Fruit fly (Drosophila melanogaster) whole organism, embryonic: ENCODE results near the gene msb1l.
A peak's percentile ranks its signal among the peaks of the same experiment; 100 is the strongest.

Experiments
- ATbp ChIP-seq: fragments of 200-800 bp; sonication (Bioruptor generic); optimal IDR thresholded peaks from 2 replicates; lab custom pipeline; 2017; ENCODE audit warnings: missing biosample characterization, mild to moderate bottlenecking, missing genetic modification characterization, missing genetic modification reagents
- CG12219 ChIP-seq: fragments of 200-800 bp; sonication (Bioruptor generic); optimal IDR thresholded peaks from 3 replicates; lab custom pipeline; 2018; ENCODE audit warnings: missing biosample characterization, mild to moderate bottlenecking, missing genetic modification characterization
- CG12236 ChIP-seq: fragments of 200-800 bp; sonication (Bioruptor generic); optimal IDR thresholded peaks from 2 replicates; lab custom pipeline; 2016; ENCODE audit warnings: missing biosample characterization, missing genetic modification characterization
- CG13624 ChIP-seq: fragments of 200-800 bp; sonication (Bioruptor generic); optimal IDR thresholded peaks from 2 replicates; lab custom pipeline; 2016; ENCODE audit warnings: missing biosample characterization, missing genetic modification characterization
- CG13775 ChIP-seq: fragments of 200-800 bp; sonication (Bioruptor generic); optimal IDR thresholded peaks from 3 replicates; lab custom pipeline; 2017; ENCODE audit warnings: missing biosample characterization, mild to moderate bottlenecking, missing genetic modification characterization
- CG15269 ChIP-seq: fragments of 200-800 bp; sonication (Bioruptor generic); optimal IDR thresholded peaks from 2 replicates; lab custom pipeline; 2018; ENCODE audit warnings: missing biosample characterization, mild to moderate bottlenecking, missing genetic modification characterization, moderate library complexity
- CG17385 ChIP-seq: fragments of 200-800 bp; sonication (Bioruptor generic); optimal IDR thresholded peaks from 3 replicates; lab custom pipeline; 2018; ENCODE audit warnings: missing biosample characterization, mild to moderate bottlenecking, missing genetic modification characterization
- CG17802 ChIP-seq: fragments of 200-800 bp; sonication (Bioruptor generic); optimal IDR thresholded peaks from 2 replicates; lab custom pipeline; 2018; ENCODE audit warnings: missing biosample characterization, mild to moderate bottlenecking, missing genetic modification characterization, moderate library complexity
- CG2202 ChIP-seq: fragments of 200-800 bp; sonication (Bioruptor generic); optimal IDR thresholded peaks from 2 replicates; lab custom pipeline; 2018; ENCODE audit warnings: missing biosample characterization, mild to moderate bottlenecking, missing genetic modification characterization
- CG2712 ChIP-seq: fragments of 200-800 bp; optimal IDR thresholded peaks from 3 replicates; lab custom pipeline; 2019; ENCODE audit warnings: missing biosample characterization, mild to moderate bottlenecking, missing genetic modification characterization, moderate library complexity
- CG30020 ChIP-seq: fragments of 200-800 bp; optimal IDR thresholded peaks from 2 replicates; lab custom pipeline; 2019; ENCODE audit warnings: missing biosample characterization, mild to moderate bottlenecking, missing genetic modification characterization, moderate library complexity
- CG32532 ChIP-seq: fragments of 200-800 bp; sonication (Bioruptor generic); IDR thresholded peaks from 2 replicates; pipeline ENCODE4 v1.3.6; 2022; ENCODE audit warnings: missing biosample characterization, missing genetic modification characterization
- CG42726 ChIP-seq: fragments of 200-800 bp; sonication (Bioruptor generic); IDR thresholded peaks from 2 replicates; pipeline ENCODE4 v1.3.6; 2022; ENCODE audit warnings: missing biosample characterization, missing genetic modification characterization; ENCODE audit not compliant: partially characterized antibody
- CG5245 ChIP-seq: fragments of 200-800 bp; sonication (Bioruptor generic); optimal IDR thresholded peaks from 3 replicates; lab custom pipeline; 2016; ENCODE audit warnings: missing biosample characterization, missing genetic modification characterization
- CG5953 ChIP-seq: fragments of 200-800 bp; sonication (Bioruptor generic); IDR thresholded peaks from 2 replicates; pipeline ENCODE4 v1.3.6; 2022; ENCODE audit warnings: missing biosample characterization, missing genetic modification characterization
- CG6683 ChIP-seq: fragments of 200-800 bp; sonication (Bioruptor generic); optimal IDR thresholded peaks from 2 replicates; lab custom pipeline; 2017; ENCODE audit warnings: missing biosample characterization, mild to moderate bottlenecking, missing genetic modification characterization, missing genetic modification reagents
- CG8388 ChIP-seq: fragments of 200-800 bp; sonication (Bioruptor generic); optimal IDR thresholded peaks from 2 replicates; lab custom pipeline; 2019; ENCODE audit warnings: missing biosample characterization, mild to moderate bottlenecking, missing genetic modification characterization, moderate library complexity
- CG9797 ChIP-seq: fragments of 200-800 bp; sonication (Bioruptor generic); optimal IDR thresholded peaks from 3 replicates; lab custom pipeline; 2018; ENCODE audit warnings: missing biosample characterization, mild to moderate bottlenecking, missing genetic modification characterization
- Camta ChIP-seq: fragments of 200-800 bp; sonication (Bioruptor generic); optimal IDR thresholded peaks from 2 replicates; lab custom pipeline; 2016; ENCODE audit warnings: missing biosample characterization, missing genetic modification characterization
- D ChIP-seq, 2 experiments: fragments of 200-800 bp in 1 of 2; fragments of >200 bp in 1 of 2; sonication (Bioruptor generic) in 1 of 2; optimal IDR thresholded peaks; 2 replicates in 1 of 2; 3 replicates in 1 of 2; lab custom pipeline; 2017; ENCODE audit warnings: mild to moderate bottlenecking in 1 of 2, missing biosample characterization in 1 of 2, missing genetic modification characterization in 1 of 2, missing genetic modification reagents in 1 of 2
- Drgx ChIP-seq: fragments of 200-800 bp; sonication (Bioruptor generic); IDR thresholded peaks from 2 replicates; pipeline ENCODE4 v1.3.6; 2022; ENCODE audit warnings: missing biosample characterization, missing genetic modification characterization
- Hr51 ChIP-seq, 2 experiments: fragments of 200-800 bp; sonication (Bioruptor generic); optimal IDR thresholded peaks; 2 replicates in 1 of 2; 3 replicates in 1 of 2; lab custom pipeline; 2016 to 2018; ENCODE audit warnings: missing biosample characterization in 2 of 2, missing genetic modification characterization in 2 of 2, mild to moderate bottlenecking in 1 of 2, moderate library complexity in 1 of 2
- Lpt ChIP-seq: fragments of >200 bp; optimal IDR thresholded peaks from 2 replicates; lab custom pipeline; 2018; ENCODE audit warnings: missing biosample characterization, missing genetic modification characterization
- Pdp1 ChIP-seq, 2 experiments: fragments of 200-800 bp; sonication (Bioruptor generic); optimal IDR thresholded peaks; 3 replicates each; lab custom pipeline; 2016; ENCODE audit warnings: missing biosample characterization in 2 of 2, missing genetic modification characterization in 2 of 2, mild to moderate bottlenecking in 1 of 2, moderate library complexity in 1 of 2
- Six4 ChIP-seq: fragments of 200-800 bp; sonication (Bioruptor generic); optimal IDR thresholded peaks from 2 replicates; lab custom pipeline; 2016; ENCODE audit warnings: missing biosample characterization, missing genetic modification characterization
- Sox102F ChIP-seq: fragments of 200-800 bp; sonication (Bioruptor generic); optimal IDR thresholded peaks from 2 replicates; lab custom pipeline; 2018; ENCODE audit warnings: missing biosample characterization, mild to moderate bottlenecking, missing genetic modification characterization, moderate library complexity
- Sry-β ChIP-seq: fragments of 200-800 bp; sonication (Bioruptor generic); optimal IDR thresholded peaks from 2 replicates; lab custom pipeline; 2018; ENCODE audit warnings: missing biosample characterization, mild to moderate bottlenecking, missing genetic modification characterization, moderate library complexity
- Stat92E ChIP-seq, 3 experiments: fragments of >200 bp in 2 of 3; fragments of 200-800 bp in 1 of 3; sonication (Bioruptor generic) in 1 of 3; optimal IDR thresholded peaks; 2 replicates each; lab custom pipeline; 2017 to 2019; ENCODE audit warnings: missing biosample characterization in 3 of 3, missing genetic modification characterization in 3 of 3, mild to moderate bottlenecking in 1 of 3, moderate library complexity in 1 of 3
- bowl ChIP-seq: fragments of 200-800 bp; sonication (Bioruptor generic); IDR thresholded peaks from 2 replicates; pipeline ENCODE4 v1.3.6; 2022; ENCODE audit warnings: missing biosample characterization, missing genetic modification characterization
- chif ChIP-seq, 2 experiments: fragments of 200-800 bp; sonication (Bioruptor generic); optimal IDR thresholded peaks; 3 replicates each; lab custom pipeline; 2016; ENCODE audit warnings: missing biosample characterization in 2 of 2, missing genetic modification characterization in 2 of 2
- chn ChIP-seq: fragments of 200-800 bp; sonication (Bioruptor generic); optimal IDR thresholded peaks from 2 replicates; lab custom pipeline; 2016; ENCODE audit warnings: missing biosample characterization, missing genetic modification characterization
- dmrt99B ChIP-seq: fragments of 200-800 bp; sonication (Bioruptor generic); optimal IDR thresholded peaks from 2 replicates; lab custom pipeline; 2018; ENCODE audit warnings: missing biosample characterization, mild to moderate bottlenecking, missing genetic modification characterization, moderate library complexity
- ewg ChIP-seq: fragments of 200-800 bp; sonication (Bioruptor generic); optimal IDR thresholded peaks from 3 replicates; lab custom pipeline; 2017; ENCODE audit warnings: mild to moderate bottlenecking, missing biosample characterization, missing genetic modification reagents, missing genetic modification characterization
- gcm ChIP-seq: fragments of 200-800 bp; sonication (Bioruptor generic); optimal IDR thresholded peaks from 2 replicates; lab custom pipeline; 2019; ENCODE audit warnings: missing biosample characterization, mild to moderate bottlenecking, missing genetic modification characterization, moderate library complexity
- jigr1 ChIP-seq: fragments of 200-800 bp; sonication (Bioruptor generic); IDR thresholded peaks from 3 replicates; pipeline ENCODE4 v1.3.6; 2022; ENCODE audit warnings: missing biosample characterization, missing genetic modification characterization
- jumu ChIP-seq: fragments of 200-800 bp; sonication (Bioruptor generic); optimal IDR thresholded peaks from 3 replicates; lab custom pipeline; 2016; ENCODE audit warnings: missing biosample characterization, missing genetic modification characterization
- ken ChIP-seq: fragments of 200-800 bp; sonication (Bioruptor generic); IDR thresholded peaks from 3 replicates; pipeline ENCODE4 v1.3.6; 2022; ENCODE audit warnings: missing biosample characterization, missing genetic modification characterization
- knrl ChIP-seq: fragments of 200-800 bp; sonication (Bioruptor generic); IDR thresholded peaks from 3 replicates; pipeline ENCODE4 v1.3.6; 2022; ENCODE audit warnings: missing biosample characterization, missing genetic modification characterization; ENCODE audit not compliant: partially characterized antibody
- lbe ChIP-seq: fragments of 200-800 bp; sonication (Bioruptor generic); optimal IDR thresholded peaks from 2 replicates; lab custom pipeline; 2016; ENCODE audit warnings: missing biosample characterization, mild to moderate bottlenecking, missing genetic modification characterization
- lilli ChIP-seq: fragments of 200-800 bp; sonication (Bioruptor generic); optimal IDR thresholded peaks from 3 replicates; lab custom pipeline; 2016; ENCODE audit warnings: missing biosample characterization, missing genetic modification characterization
- oc ChIP-seq: fragments of 200-800 bp; sonication (Bioruptor generic); optimal IDR thresholded peaks from 2 replicates; lab custom pipeline; 2018; ENCODE audit warnings: missing biosample characterization, mild to moderate bottlenecking, missing genetic modification characterization, moderate library complexity
- onecut ChIP-seq: fragments of 200-800 bp; sonication (Bioruptor generic); IDR thresholded peaks from 2 replicates; pipeline ENCODE4 v1.3.6; 2022; ENCODE audit warnings: missing biosample characterization, missing genetic modification characterization
- pho ChIP-seq: fragments of 200-800 bp; sonication (Bioruptor generic); optimal IDR thresholded peaks from 2 replicates; lab custom pipeline; 2016; ENCODE audit warnings: missing biosample characterization, missing genetic modification characterization
- sqz ChIP-seq: fragments of 200-800 bp; sonication (Bioruptor generic); optimal IDR thresholded peaks from 3 replicates; lab custom pipeline; 2018; ENCODE audit warnings: missing biosample characterization, mild to moderate bottlenecking, missing genetic modification characterization
- sug ChIP-seq: fragments of 200-800 bp; optimal IDR thresholded peaks from 2 replicates; lab custom pipeline; 2019; ENCODE audit warnings: missing biosample characterization, mild to moderate bottlenecking, missing genetic modification characterization, moderate library complexity
- trem ChIP-seq: fragments of 200-800 bp; optimal IDR thresholded peaks from 3 replicates; lab custom pipeline; 2019; ENCODE audit warnings: missing biosample characterization, mild to moderate bottlenecking, missing genetic modification characterization, moderate library complexity
- zf30C ChIP-seq: fragments of 200-800 bp; sonication (Bioruptor generic); optimal IDR thresholded peaks from 3 replicates; lab custom pipeline; 2018; ENCODE audit warnings: missing biosample characterization, mild to moderate bottlenecking, missing genetic modification characterization
- zfh1 ChIP-seq: fragments of 200-800 bp; sonication (Bioruptor generic); IDR thresholded peaks from 3 replicates; pipeline ENCODE4 v1.3.6; 2022; ENCODE audit warnings: missing biosample characterization, missing genetic modification characterization

The msb1l gene

DNA sequence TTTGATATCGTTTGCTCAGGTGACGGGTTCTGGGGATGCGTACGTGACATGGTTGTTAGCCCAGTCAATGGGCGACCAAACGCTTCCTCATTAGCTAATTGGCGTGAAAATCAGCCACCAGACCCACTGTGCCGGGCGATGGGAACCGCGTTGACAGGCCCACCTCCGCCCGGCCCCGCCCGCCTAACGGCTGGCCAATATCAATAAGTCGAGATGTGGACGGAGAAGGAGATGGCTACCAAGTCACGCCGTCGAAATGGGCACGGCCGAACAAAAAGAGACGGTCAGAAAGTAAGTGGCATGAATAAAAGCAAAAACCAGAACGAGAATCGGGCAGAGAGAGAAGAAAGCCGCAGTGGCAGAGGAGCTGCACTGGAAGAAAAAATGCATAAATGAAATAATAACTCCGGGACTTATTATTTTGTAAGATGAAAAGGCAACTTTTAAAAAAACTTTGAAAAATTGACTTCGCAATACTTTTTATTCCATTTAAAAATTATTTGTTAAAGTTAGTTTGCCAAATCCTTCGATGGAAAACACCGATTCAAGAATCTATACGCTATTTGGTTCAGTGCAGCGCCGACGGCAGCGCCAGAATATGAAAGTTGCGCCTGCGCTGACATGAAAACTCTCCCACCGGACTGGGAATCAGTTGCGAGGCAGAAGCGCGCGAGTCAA, 39.6 kb upstream of the msb1l start, which contains the start of gene CG13082 (continued):
- TF ChIP-seq CG17802 (tag; lab: Kevin White, UChicago) (peak; percentile 30), CG5245 (GFP tag; lab: Kevin White, UChicago) (peak; percentile 36), Pdp1 (GFP tag; optimal IDR thresholded peaks at IDR 0.05; lab: Kevin White, UChicago) (peak; percentile 13 to 23), knrl (no peak), Sry-β (GFP tag; lab: Kevin White, UChicago) (peak; percentile 1), oc (tag; lab: Kevin White, UChicago) (peak; percentile 50), zf30C (GFP tag; lab: Kevin White, UChicago) (peak; percentile 75), D (optimal IDR thresholded peaks at IDR 0.05; lab: Kevin White, UChicago) (no peak), D (GFP tag; optimal IDR thresholded peaks at IDR 0.05; lab: Kevin White, UChicago) (peak; percentile 75), CG15269 (tag; lab: Kevin White, UChicago) (no peak), Stat92E (GFP tag; optimal IDR thresholded peaks at IDR 0.05; lab: Kevin White, UChicago) (peak in 1 of 3 experiments; percentile 65), zfh1 (GFP tag; lab: Robert Waterston, UW) (peak; percentile 65), pho (GFP tag; lab: Kevin White, UChicago) (peak; percentile 28), jigr1 (GFP tag; lab: Robert Waterston, UW) (no peak), CG9797 (GFP tag; lab: Kevin White, UChicago) (no peak), CG13624 (GFP tag; lab: Kevin White, UChicago) (no peak), CG8388 (GFP tag; lab: Kevin White, UChicago) (peak; percentile 69), CG2202 (peak; percentile 58), CG17385 (GFP tag; lab: Kevin White, UChicago) (peak; percentile 45), CG6683 (no peak), jumu (peak; percentile 2), CG12236 (GFP tag; lab: Kevin White, UChicago) (no peak), sqz (GFP tag; lab: Kevin White, UChicago) (peak; percentile 18), ATbp (GFP tag; lab: Kevin White, UChicago) (peak; percentile 31), Six4 (GFP tag; lab: Kevin White, UChicago) (peak; percentile 23), CG32532 (no peak), Camta (GFP tag; lab: Kevin White, UChicago) (peak; percentile 50), Sox102F (GFP tag; lab: Kevin White, UChicago) (peak; percentile 42), bowl (GFP tag; lab: Robert Waterston, UW) (no peak), sug (tag; lab: Kevin White, UChicago) (no peak), CG12219 (peak; percentile 2), gcm (GFP tag; lab: Kevin White, UChicago) (peak; percentile 54), chn (GFP tag; lab: Kevin White, UChicago) (peak; percentile 22), Drgx (GFP tag; lab: Robert Waterston, UW) (peak; percentile 55), lilli (peak; percentile 29), lbe (GFP tag; lab: Kevin White, UChicago) (peak; percentile 62), CG5953 (no peak), ken (no peak), CG30020 (tag; lab: Kevin White, UChicago) (peak; percentile 12), dmrt99B (peak; percentile 54), CG13775 (GFP tag; lab: Kevin White, UChicago) (peak; percentile 54), onecut (GFP tag; lab: Robert Waterston, UW) (peak; percentile 13; the same call in 1 of the 2 replicates), trem (tag; lab: Kevin White, UChicago) (peak; percentile 56), CG42726 (GFP tag; lab: Robert Waterston, UW) (no peak), Lpt (GFP tag; lab: Kevin White, UChicago) (no peak), CG2712 (tag; lab: Kevin White, UChicago) (peak; percentile 83), ewg (GFP tag; lab: Kevin White, UChicago) (peak; percentile 52), chif (GFP tag; optimal IDR thresholded peaks at IDR 0.05; lab: Kevin White, UChicago) (peak; percentile 39 to 51), Hr51 (GFP tag; optimal IDR thresholded peaks at IDR 0.05; lab: Kevin White, UChicago) (peak in 1 of 2 experiments; percentile 2)
